Worm (Caenorhabditis elegans) whole organism, L2 larva: Measurements from ENCODE around the gene Y76B12C.8.

Experiments
- C34F6.9 ChIP-seq: fragments of 150-350 bp; optimal IDR thresholded peaks from 2 replicates; lab custom pipeline; 2014; ENCODE audit warnings: missing biosample characterization, missing genetic modification characterization
- ama-1 ChIP-seq: fragments of 150-350 bp; optimal IDR thresholded peaks from 2 replicates; lab custom pipeline; 2018; ENCODE audit warnings: inconsistent platforms
- blmp-1 ChIP-seq: sonication (generic microtip); optimal IDR thresholded peaks from 2 replicates; lab custom pipeline; 2017; ENCODE audit warnings: missing genetic modification characterization, mild to moderate bottlenecking, missing compliant biosample characterization, antibody characterized with exemption, moderate library complexity; ENCODE audit not compliant: insufficient read depth
- crh-2 ChIP-seq: sonication (generic microtip); optimal IDR thresholded peaks from 2 replicates; lab custom pipeline; 2017; ENCODE audit warnings: missing biosample characterization, missing genetic modification characterization
- elt-3 ChIP-seq: sonication (generic microtip); optimal IDR thresholded peaks from 2 replicates; lab custom pipeline; 2017; ENCODE audit warnings: missing biosample characterization, missing genetic modification characterization
- nhr-11 ChIP-seq: fragments of 150-350 bp; optimal IDR thresholded peaks from 2 replicates; lab custom pipeline; 2014; ENCODE audit warnings: missing biosample characterization, missing genetic modification characterization
- nhr-12 ChIP-seq: fragments of 150-350 bp; optimal IDR thresholded peaks from 2 replicates; lab custom pipeline; 2014; ENCODE audit warnings: missing biosample characterization, missing genetic modification characterization
- unc-62 ChIP-seq: fragments of 150-350 bp; optimal IDR thresholded peaks from 2 replicates; lab custom pipeline; 2014; ENCODE audit warnings: missing biosample characterization, missing genetic modification reagents, missing genetic modification characterization
- zag-1 ChIP-seq: fragments of 150-350 bp; optimal IDR thresholded peaks from 2 replicates; lab custom pipeline; 2014; ENCODE audit warnings: missing biosample characterization, missing genetic modification characterization
- ztf-11 ChIP-seq: sonication (generic microtip); optimal IDR thresholded peaks from 2 replicates; lab custom pipeline; 2017; ENCODE audit warnings: missing biosample characterization, missing genetic modification characterization

- TF ChIP-seq ztf-11 (tag; lab: Kevin White, UChicago) (no peak), unc-62 (no peak), nhr-11 (tag; lab: Kevin White, UChicago) (no peak), nhr-12 (tag; lab: Kevin White, UChicago) (no peak), ama-1 (lab: Kevin White, UChicago) (no peak), crh-2 (tag; lab: Kevin White, UChicago) (no peak), zag-1 (tag; lab: Kevin White, UChicago) (no peak), C34F6.9 (tag; lab: Kevin White, UChicago) (no peak), blmp-1 (tag; lab: Kevin White, UChicago) (no peak), elt-3 (tag; lab: Kevin White, UChicago) (no peak)
Measured at ce11 chrIV:1952312-1952711, 27.5 kb upstream of the Y76B12C.8 start.
